Worm (Caenorhabditis elegans): ENCODE data around the gene C04E6.4.

Gene C04E6.4

ce11 chrV:5917707-5918106 is 10.5 kb downstream of the C04E6.4 start, which contains the start of gene lrpr-1:
lrpr-1 (minus strand) TSS chrV:5917891.
- TF ChIP-seq elt-1 (tag; optimal IDR thresholded peaks at IDR 0.05) (no peak), aly-2 (tag; optimal IDR thresholded peaks at IDR 0.05) (no peak), lsy-12 (tag; optimal IDR thresholded peaks at IDR 0.05) (peak; percentile 80), nhr-67 (tag; optimal IDR thresholded peaks at IDR 0.05) (no peak), egl-5 (tag; optimal IDR thresholded peaks at IDR 0.05) (peak; percentile 37), mml-1 (tag; optimal IDR thresholded peaks at IDR 0.05) (no peak), fkh-2 (tag; optimal IDR thresholded peaks at IDR 0.05) (peak; percentile 56), ztf-11 (tag; optimal IDR thresholded peaks at IDR 0.05) (no peak), mdl-1 (tag; optimal IDR thresholded peaks at IDR 0.05) (no peak), jun-1 (tag; optimal IDR thresholded peaks at IDR 0.05) (peak; percentile 42), ceh-16 (tag; optimal IDR thresholded peaks at IDR 0.05) (no peak), eor-1 (tag; optimal IDR thresholded peaks at IDR 0.05) (no peak), fkh-10 (GFP tag; optimal IDR thresholded peaks at IDR 0.05) (no peak), zag-1 (tag; optimal IDR thresholded peaks at IDR 0.05) (no peak), nhr-23 (tag; optimal IDR thresholded peaks at IDR 0.05) (peak; percentile 82), lin-39 (tag; optimal IDR thresholded peaks at IDR 0.05) (peak; percentile 34), egl-27 (tag; optimal IDR thresholded peaks at IDR 0.05) (no peak), pqm-1 (tag; optimal IDR thresholded peaks at IDR 0.05) (peak; percentile 50), ceh-28 (tag; optimal IDR thresholded peaks at IDR 0.05) (peak; percentile 52), nhr-76 (tag; optimal IDR thresholded peaks at IDR 0.05) (peak; percentile 47), sea-2 (GFP tag; optimal IDR thresholded peaks at IDR 0.05) (no peak), ceh-82 (tag; optimal IDR thresholded peaks at IDR 0.05) (peak; percentile 48), nfya-1 (tag; optimal IDR thresholded peaks at IDR 0.05; ENCODE audit: insufficient read depth) (peak; percentile 71), nhr-25 (tag; optimal IDR thresholded peaks at IDR 0.05) (peak; percentile 30), hmg-11 (tag; optimal IDR thresholded peaks at IDR 0.05) (peak; percentile 56), fos-1 (tag; optimal IDR thresholded peaks at IDR 0.05) (no peak), snpc-4 (tag; optimal IDR thresholded peaks at IDR 0.05) (no peak), nhr-28 (tag; optimal IDR thresholded peaks at IDR 0.05) (no peak), nhr-43 (tag; optimal IDR thresholded peaks at IDR 0.05; ENCODE audit: poor library complexity, severe bottlenecking) (peak; percentile 95), ztf-4 (tag; optimal IDR thresholded peaks at IDR 0.05) (no peak), ZK546.5 (tag; optimal IDR thresholded peaks at IDR 0.05) (no peak), unc-62 (GFP tag; optimal IDR thresholded peaks at IDR 0.05) (no peak), nhr-77 (tag; optimal IDR thresholded peaks at IDR 0.05) (no peak), R02D3.7 (tag; optimal IDR thresholded peaks at IDR 0.05) (peak; percentile 71), pha-4 (tag; optimal IDR thresholded peaks at IDR 0.05) (no peak), lin-15B (tag; optimal IDR thresholded peaks at IDR 0.05) (peak; percentile 76), tbx-2 (tag; optimal IDR thresholded peaks at IDR 0.05) (no peak), elt-2 (tag; optimal IDR thresholded peaks at IDR 0.05) (no peak), nhr-11 (tag; optimal IDR thresholded peaks at IDR 0.05) (no peak), skn-1 (tag; optimal IDR thresholded peaks at IDR 0.05) (peak; percentile 59), nhr-12 (tag; optimal IDR thresholded peaks at IDR 0.05) (no peak), daf-12 (tag; optimal IDR thresholded peaks at IDR 0.05) (no peak)

ce11 chrV:5919887-5920286 is 12.7 kb downstream of the C04E6.4 start, which contains the start of gene C04E6.12:
C04E6.12 (minus strand) TSS chrV:5919987.
- TF ChIP-seq pqm-1 (tag; optimal IDR thresholded peaks at IDR 0.05), result no peak
- TF ChIP-seq fos-1 (tag; optimal IDR thresholded peaks at IDR 0.05), result no peak
- TF ChIP-seq snpc-4 (tag; optimal IDR thresholded peaks at IDR 0.05), result no peak
- TF ChIP-seq ceh-28 (tag; optimal IDR thresholded peaks at IDR 0.05), result no peak
- TF ChIP-seq skn-1 (tag; optimal IDR thresholded peaks at IDR 0.05), result no peak
- no peak for TF ChIP-seq egl-27 (tag; optimal IDR thresholded peaks at IDR 0.05)
- TF ChIP-seq ama-1 (optimal IDR thresholded peaks at IDR 0.05), result no peak
- TF ChIP-seq nhr-25 (tag; optimal IDR thresholded peaks at IDR 0.05), result no peak
- TF ChIP-seq ceh-82 (tag; optimal IDR thresholded peaks at IDR 0.05), result no peak
- TF ChIP-seq elt-2 (tag; optimal IDR thresholded peaks at IDR 0.05), result no peak
- TF ChIP-seq nhr-28 (tag; optimal IDR thresholded peaks at IDR 0.05), result no peak
- TF ChIP-seq zag-1 (tag; optimal IDR thresholded peaks at IDR 0.05), result no peak
- TF ChIP-seq elt-1 (tag; optimal IDR thresholded peaks at IDR 0.05), result no peak
- TF ChIP-seq lin-39 (tag; optimal IDR thresholded peaks at IDR 0.05), result no peak
- no peak for TF ChIP-seq unc-62 (GFP tag; optimal IDR thresholded peaks at IDR 0.05)
- no peak for TF ChIP-seq daf-12 (tag; optimal IDR thresholded peaks at IDR 0.05)
